Worm (Caenorhabditis elegans) whole organism, mixed stage, embryonic: ENCODE measurements around the gene nhr-86.

Source experiments
- blmp-1 ChIP-seq: fragments of 150-350 bp; optimal IDR thresholded peaks from 2 replicates; lab custom pipeline; 2014; ENCODE audit warnings: missing biosample characterization, missing genetic modification characterization
- ces-1 ChIP-seq: fragments of 150-350 bp; optimal IDR thresholded peaks from 2 replicates; lab custom pipeline; 2014; ENCODE audit warnings: missing biosample characterization, missing genetic modification reagents, missing genetic modification characterization
- cnd-1 ChIP-seq: fragments of 200-800 bp; sonication (Bioruptor generic); optimal IDR thresholded peaks from 2 replicates; lab custom pipeline; 2018; ENCODE audit warnings: mild to moderate bottlenecking, missing genetic modification characterization, missing compliant biosample characterization
- hlh-1 ChIP-seq: fragments of 150-350 bp; optimal IDR thresholded peaks from 2 replicates; lab custom pipeline; 2014; ENCODE audit warnings: missing biosample characterization, missing genetic modification reagents, missing genetic modification characterization
- mab-5 ChIP-seq: fragments of 150-350 bp; optimal IDR thresholded peaks from 2 replicates; lab custom pipeline; 2014; ENCODE audit warnings: missing biosample characterization, missing genetic modification characterization
- nhr-12 ChIP-seq: fragments of 150-350 bp; optimal IDR thresholded peaks from 2 replicates; lab custom pipeline; 2014; ENCODE audit warnings: missing biosample characterization, missing genetic modification characterization
- nhr-76 ChIP-seq: sonication (generic microtip); optimal IDR thresholded peaks from 2 replicates; lab custom pipeline; 2017; ENCODE audit warnings: missing biosample characterization, missing genetic modification characterization
- sptf-1 ChIP-seq: sonication (generic microtip); optimal IDR thresholded peaks from 2 replicates; lab custom pipeline; 2017; ENCODE audit warnings: mild to moderate bottlenecking, missing genetic modification characterization, moderate library complexity, missing compliant biosample characterization
- unc-62 ChIP-seq: fragments of 150-350 bp; optimal IDR thresholded peaks from 2 replicates; lab custom pipeline; 2014; ENCODE audit warnings: missing biosample characterization, missing genetic modification reagents, missing genetic modification characterization
- zip-8 ChIP-seq: fragments of 150-350 bp; optimal IDR thresholded peaks from 2 replicates; lab custom pipeline; 2014; ENCODE audit warnings: missing biosample characterization, missing genetic modification characterization

DNA sequence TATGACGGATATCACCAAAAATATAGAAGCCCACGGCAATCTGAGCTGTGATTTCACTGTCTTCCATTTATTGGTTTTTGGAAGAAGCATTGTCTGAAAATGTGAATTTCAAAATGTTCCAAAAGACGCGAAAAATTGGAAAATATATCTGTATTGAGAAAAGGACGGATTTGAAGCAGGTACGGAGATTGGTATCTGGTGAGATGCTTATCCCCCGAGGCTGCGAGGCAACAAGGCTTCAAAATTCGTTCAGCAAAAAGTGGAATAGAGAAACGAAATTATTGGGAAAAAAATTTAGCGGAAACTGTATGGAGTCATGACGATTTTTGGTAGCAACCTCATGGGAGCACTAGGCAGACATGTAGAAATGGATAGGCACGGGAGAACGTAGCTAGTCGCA is 36.5 kb upstream of the nhr-86 start, which contains the start of gene F36F12.1:
- TF ChIP-seq ces-1 (GFP tag; lab: Kevin White, UChicago): no peak
- no peak for TF ChIP-seq unc-62 (GFP tag; lab: Kevin White, UChicago)
- TF ChIP-seq nhr-12 (tag; lab: Kevin White, UChicago): no peak
- TF ChIP-seq mab-5 (tag; lab: Kevin White, UChicago): no peak
- no peak for TF ChIP-seq hlh-1 (tag; lab: Kevin White, UChicago)
- TF ChIP-seq zip-8 (tag; lab: Kevin White, UChicago): no peak
- TF ChIP-seq cnd-1 (tag; lab: Kevin White, UChicago): no peak
- TF ChIP-seq sptf-1: no peak
- TF ChIP-seq nhr-76 (tag; lab: Kevin White, UChicago): no peak
- no peak for TF ChIP-seq blmp-1 (tag; lab: Kevin White, UChicago)
